Worm (Caenorhabditis elegans): Measurements from ENCODE around the gene btb-19.
A peak's percentile ranks its signal among the peaks of the same experiment; 100 is the strongest.

The btb-19 gene

ce11 chrII:14561549-14562115 lies 39.7 kb upstream of the btb-19 start, which contains the start of gene mog-4 (continued):
- TF ChIP-seq skn-1 (tag; optimal IDR thresholded peaks at IDR 0.05) (peak; percentile 80), snpc-4 (tag; optimal IDR thresholded peaks at IDR 0.05) (peak; percentile 58)

DNA sequence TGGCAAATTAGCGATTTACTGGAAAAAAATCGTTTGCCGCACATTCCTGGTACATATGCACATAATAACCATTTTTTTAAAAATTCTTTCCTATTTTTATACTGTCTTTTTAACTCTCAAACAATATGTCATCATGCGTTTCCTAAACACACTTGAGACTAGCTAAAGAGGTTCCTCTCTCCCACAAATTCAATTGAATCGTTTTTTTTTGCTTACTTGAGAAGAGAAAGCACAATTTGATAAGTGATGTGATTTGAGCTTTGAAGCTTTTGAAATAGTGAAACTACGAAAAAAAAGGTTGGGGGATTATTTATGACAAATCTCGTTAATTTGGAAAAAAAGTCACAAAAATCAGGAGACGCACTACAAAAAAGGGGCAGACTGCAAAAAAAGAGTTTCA lies 33.1 kb upstream of the btb-19 start:
- TF ChIP-seq sea-2 (GFP tag; optimal IDR thresholded peaks at IDR 0.05) (no peak), fkh-10 (GFP tag; optimal IDR thresholded peaks at IDR 0.05) (peak; percentile 51), lin-39 (tag; optimal IDR thresholded peaks at IDR 0.05) (no peak), ceh-82 (tag; optimal IDR thresholded peaks at IDR 0.05) (no peak)

DNA sequence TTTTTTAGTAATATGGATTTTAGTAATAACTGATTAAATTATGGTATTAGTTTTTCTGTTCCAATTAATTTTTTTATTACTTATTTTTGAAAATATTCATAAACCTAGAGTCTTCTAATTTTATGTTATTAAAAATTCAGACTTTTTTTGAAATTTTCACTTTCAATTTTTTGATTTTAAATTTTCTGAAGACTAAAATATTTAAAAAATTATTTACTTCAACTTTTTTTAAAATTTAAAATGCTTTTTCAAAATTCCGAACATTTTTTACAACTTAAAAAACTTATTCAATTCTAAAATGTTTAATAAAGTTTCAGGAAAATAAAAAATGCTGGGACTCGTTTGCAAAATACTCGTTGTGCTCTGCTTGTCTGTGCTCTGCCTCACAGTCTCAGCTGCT lies 28.7 kb upstream of the btb-19 start, which contains the start of gene nlp-41:
nlp-41 (plus strand) TSS at position 301 of the 400 bp plus-strand sequence.
- TF ChIP-seq fkh-10 (GFP tag; optimal IDR thresholded peaks at IDR 0.05) (no peak), unc-62 (GFP tag; optimal IDR thresholded peaks at IDR 0.05) (no peak), pqm-1 (tag; optimal IDR thresholded peaks at IDR 0.05) (no peak), skn-1 (tag; optimal IDR thresholded peaks at IDR 0.05) (no peak), hmg-11 (tag; optimal IDR thresholded peaks at IDR 0.05) (no peak), nhr-11 (tag; optimal IDR thresholded peaks at IDR 0.05) (no peak), nhr-12 (tag; optimal IDR thresholded peaks at IDR 0.05) (no peak), ceh-16 (tag; optimal IDR thresholded peaks at IDR 0.05) (no peak), tbx-2 (tag; optimal IDR thresholded peaks at IDR 0.05) (no peak)

- no peak for TF ChIP-seq ZK546.5 (tag; optimal IDR thresholded peaks at IDR 0.05)
- no peak for TF ChIP-seq fos-1 (tag; optimal IDR thresholded peaks at IDR 0.05)
- TF ChIP-seq lin-15B (tag; optimal IDR thresholded peaks at IDR 0.05): no peak
- no peak for TF ChIP-seq pqm-1 (tag; optimal IDR thresholded peaks at IDR 0.05)
- no peak for TF ChIP-seq ztf-11 (tag; optimal IDR thresholded peaks at IDR 0.05)
- no peak for TF ChIP-seq ceh-82 (tag; optimal IDR thresholded peaks at IDR 0.05)
- TF ChIP-seq nhr-23 (tag; optimal IDR thresholded peaks at IDR 0.05): no peak
- TF ChIP-seq elt-1 (tag; optimal IDR thresholded peaks at IDR 0.05): no peak
- TF ChIP-seq fkh-2 (tag; optimal IDR thresholded peaks at IDR 0.05): no peak
- TF ChIP-seq elt-3 (tag; optimal IDR thresholded peaks at IDR 0.05): no peak
- TF ChIP-seq mml-1 (tag; optimal IDR thresholded peaks at IDR 0.05): no peak
- TF ChIP-seq nhr-43 (tag; optimal IDR thresholded peaks at IDR 0.05; ENCODE audit: poor library complexity, severe bottlenecking): no peak
- no peak for TF ChIP-seq nhr-28 (tag; optimal IDR thresholded peaks at IDR 0.05)
- TF ChIP-seq nhr-77 (tag; optimal IDR thresholded peaks at IDR 0.05): no peak
- TF ChIP-seq nhr-11 (tag; optimal IDR thresholded peaks at IDR 0.05): no peak
- TF ChIP-seq zag-1 (tag; optimal IDR thresholded peaks at IDR 0.05): no peak
- no peak for TF ChIP-seq fkh-10 (GFP tag; optimal IDR thresholded peaks at IDR 0.05)
- no peak for TF ChIP-seq ceh-16 (tag; optimal IDR thresholded peaks at IDR 0.05)
- no peak for TF ChIP-seq hmg-11 (tag; optimal IDR thresholded peaks at IDR 0.05)
- TF ChIP-seq tbx-2 (tag; optimal IDR thresholded peaks at IDR 0.05): no peak
These were observed 26.8 kb upstream of the btb-19 start, which contains the start of gene gcy-29 for ce11 chrII:14548691-14549090. Gene gcy-29, minus strand, starts transcription at chrII:14548791.

DNA sequence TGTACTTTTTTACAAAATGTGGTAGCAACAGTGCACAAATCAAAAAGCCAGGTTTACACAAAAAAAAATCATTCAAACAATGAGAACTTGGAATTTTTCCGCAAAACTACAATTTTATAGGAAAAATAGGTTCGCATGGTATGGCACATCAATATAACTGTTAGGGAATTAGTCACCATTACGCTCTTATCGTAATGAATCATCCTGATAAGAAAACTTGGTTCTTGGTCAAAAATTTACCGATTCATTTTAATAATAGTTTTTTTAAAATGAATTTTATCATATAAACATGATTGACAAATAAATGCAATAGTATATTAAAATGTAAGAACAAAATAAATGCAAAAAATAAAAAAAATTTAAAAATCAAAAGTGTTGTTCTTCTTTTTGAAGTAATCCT lies 18.6 kb upstream of the btb-19 start:
- no peak for TF ChIP-seq nhr-43 (tag; optimal IDR thresholded peaks at IDR 0.05; ENCODE audit: poor library complexity, severe bottlenecking)
- TF ChIP-seq elt-2 (tag; optimal IDR thresholded peaks at IDR 0.05): peak; percentile 59
- TF ChIP-seq pqm-1 (tag; optimal IDR thresholded peaks at IDR 0.05): peak; percentile 66
- no peak for TF ChIP-seq unc-39 (tag; optimal IDR thresholded peaks at IDR 0.05)
- no peak for TF ChIP-seq ceh-82 (tag; optimal IDR thresholded peaks at IDR 0.05)

DNA sequence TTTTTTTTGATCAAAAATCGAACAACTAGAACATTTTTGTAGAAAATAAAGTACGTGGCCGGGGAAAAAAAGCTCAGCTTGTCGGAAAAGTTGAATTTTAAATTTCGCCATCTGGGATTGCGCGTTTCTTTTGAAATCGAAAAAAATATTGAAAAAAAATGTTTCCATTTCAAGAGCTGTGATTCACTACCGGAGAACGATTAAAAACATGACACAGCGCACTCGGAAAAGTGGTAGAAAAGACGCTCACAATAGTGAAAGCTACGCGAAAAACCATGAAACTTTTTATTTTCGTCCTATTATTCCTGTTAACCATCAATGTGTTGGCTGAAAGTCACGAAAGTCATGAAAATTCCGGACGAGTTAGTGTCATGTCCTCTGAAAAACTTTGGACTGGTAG lies 15.8 kb upstream of the btb-19 start, which contains the start of the genes clec-147 and C04H5.7:
clec-147 (minus strand) TSS at position 101 of the 400 bp plus-strand sequence.
C04H5.7 (plus strand) TSS at position 219 of the 400 bp plus-strand sequence.
- TF ChIP-seq nhr-43 (tag; optimal IDR thresholded peaks at IDR 0.05; ENCODE audit: poor library complexity, severe bottlenecking) (no peak), jun-1 (tag; optimal IDR thresholded peaks at IDR 0.05) (no peak), unc-62 (GFP tag; optimal IDR thresholded peaks at IDR 0.05) (no peak), eor-1 (tag; optimal IDR thresholded peaks at IDR 0.05) (no peak), nhr-237 (tag; optimal IDR thresholded peaks at IDR 0.05) (no peak), nhr-25 (tag; optimal IDR thresholded peaks at IDR 0.05) (no peak), zag-1 (tag; optimal IDR thresholded peaks at IDR 0.05) (no peak)
